Worm (Caenorhabditis elegans): ENCODE data around the gene T03F6.10.

Gene T03F6.10

DNA sequence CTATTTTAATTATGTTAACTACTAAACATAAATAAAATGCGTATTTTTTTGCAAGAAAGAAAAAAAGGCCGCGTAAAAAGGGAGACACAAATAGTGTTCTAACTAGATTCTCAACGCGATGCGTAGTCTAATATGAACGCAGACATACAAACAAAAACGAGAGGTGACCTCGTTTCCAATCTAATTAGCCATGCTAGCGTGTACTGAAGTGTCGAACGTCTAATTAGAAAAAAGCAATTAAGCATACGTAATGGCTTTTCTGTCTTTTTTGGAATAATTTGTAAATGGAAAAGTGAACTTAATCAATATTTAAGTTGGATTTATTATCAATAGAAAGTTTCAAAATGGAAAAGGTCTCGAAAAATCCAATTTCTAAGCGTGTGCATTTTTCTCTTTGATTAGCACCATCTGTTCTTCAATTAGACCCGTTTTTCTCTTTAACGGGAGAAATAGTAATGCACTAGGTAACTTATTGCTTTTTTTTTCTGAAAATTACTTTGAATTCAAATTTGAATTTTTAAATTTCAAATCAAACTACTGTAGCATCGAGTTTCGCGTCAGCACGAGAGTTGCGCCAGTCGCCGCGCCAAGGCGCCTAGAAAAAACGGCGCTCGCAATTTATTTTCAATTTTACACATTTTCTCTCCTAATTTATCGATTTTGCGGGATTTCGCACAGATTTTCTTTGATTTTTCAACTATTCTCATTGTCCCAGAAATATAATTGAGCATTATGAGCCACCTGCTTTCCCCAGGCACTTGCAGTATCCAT, 37.5 kb downstream of the T03F6.10 start (continued):
- no peak; the same call in 1 of the 2 replicates for TF ChIP-seq ceh-100 (GFP tag; IDR thresholded peaks at IDR 0.05)
- no peak for TF ChIP-seq pbrm-1 (GFP tag; IDR thresholded peaks at IDR 0.05)
- TF ChIP-seq mcd-1 (GFP tag; IDR thresholded peaks at IDR 0.05) = peak; percentile 51
- TF ChIP-seq F23B12.7 (tag; optimal IDR thresholded peaks at IDR 0.05; ENCODE audit: insufficient read depth) = peak; percentile 0
- TF ChIP-seq bed-2 (GFP tag; IDR thresholded peaks at IDR 0.05) = no peak
- TF ChIP-seq lag-1 (GFP tag; IDR thresholded peaks at IDR 0.05) = no peak
- no peak for TF ChIP-seq ZK185.1 (tag; optimal IDR thresholded peaks at IDR 0.05; ENCODE audit: poor library complexity, severe bottlenecking)
- no peak for TF ChIP-seq ceh-40 (GFP tag; IDR thresholded peaks at IDR 0.05)
- TF ChIP-seq sdz-38 (tag; optimal IDR thresholded peaks at IDR 0.05) = no peak
- no peak for TF ChIP-seq lir-1 (GFP tag; conservative IDR thresholded peaks at IDR 0.05)
- no peak for TF ChIP-seq K12H6.12 (tag; optimal IDR thresholded peaks at IDR 0.05)
- TF ChIP-seq Y53G8AR.9 (GFP tag; conservative IDR thresholded peaks at IDR 0.05) = no peak
- TF ChIP-seq tbp1 (GFP tag; optimal IDR thresholded peaks at IDR 0.05) = no peak
- TF ChIP-seq T07F8.4 (tag; optimal IDR thresholded peaks at IDR 0.05) = no peak
- TF ChIP-seq dpl-1 (GFP tag; optimal IDR thresholded peaks at IDR 0.05) = peak; percentile 45
- no peak for TF ChIP-seq ztf-3 (GFP tag; optimal IDR thresholded peaks at IDR 0.05)
- TF ChIP-seq hsf-1 (GFP tag; IDR thresholded peaks at IDR 0.05) = no peak
- TF ChIP-seq ccch-3 (GFP tag; optimal IDR thresholded peaks at IDR 0.05) = no peak
- no peak for TF ChIP-seq F49E8.2 (tag; optimal IDR thresholded peaks at IDR 0.05; ENCODE audit: insufficient read depth)
- TF ChIP-seq snpc-3.4 (tag; optimal IDR thresholded peaks at IDR 0.05) = no peak
- TF ChIP-seq ztf-26 (tag; optimal IDR thresholded peaks at IDR 0.05) = no peak
- no peak for TF ChIP-seq dpff-1 (tag; optimal IDR thresholded peaks at IDR 0.05)
- TF ChIP-seq mel-28 (tag; optimal IDR thresholded peaks at IDR 0.05; ENCODE audit: borderline replicate concordance) = no peak
- TF ChIP-seq nhr-80 (tag; optimal IDR thresholded peaks at IDR 0.05) = no peak
- TF ChIP-seq F37B4.10 (GFP tag; IDR thresholded peaks at IDR 0.05) = no peak
- no peak for TF ChIP-seq F10E7.11 (tag; optimal IDR thresholded peaks at IDR 0.05)
- no peak for TF ChIP-seq hlh-12 (tag; optimal IDR thresholded peaks at IDR 0.05)
- TF ChIP-seq attf-5 (GFP tag; optimal IDR thresholded peaks at IDR 0.05) = no peak
- no peak; the same call in 1 of the 2 replicates for TF ChIP-seq F33H1.4 (GFP tag; IDR thresholded peaks at IDR 0.05)
- no peak for TF ChIP-seq B0035.1 (tag; optimal IDR thresholded peaks at IDR 0.05)
- TF ChIP-seq somi-1 (GFP tag; optimal IDR thresholded peaks at IDR 0.05) = no peak
- TF ChIP-seq snpc-1.3 (tag; optimal IDR thresholded peaks at IDR 0.05; ENCODE audit: insufficient read depth) = no peak
- peak; percentile 86 for TF ChIP-seq lsl-1 (GFP tag; optimal IDR thresholded peaks at IDR 0.05)
- TF ChIP-seq rpc-1 (optimal IDR thresholded peaks at IDR 0.05) = no peak
- TF ChIP-seq rpc-1 (tag; optimal IDR thresholded peaks at IDR 0.05) = no peak
- no peak for TF ChIP-seq cebp-1 (GFP tag; IDR thresholded peaks at IDR 0.05)
- TF ChIP-seq cebp-1 (tag; optimal IDR thresholded peaks at IDR 0.05) = no peak
- TF ChIP-seq T26A5.8 (tag; optimal IDR thresholded peaks at IDR 0.05) = no peak
- no peak for TF ChIP-seq ceh-91 (GFP tag; IDR thresholded peaks at IDR 0.05)
- TF ChIP-seq fkh-3 (tag; optimal IDR thresholded peaks at IDR 0.05) = no peak
- no peak for TF ChIP-seq snpc-1.1 (tag; optimal IDR thresholded peaks at IDR 0.05; ENCODE audit: insufficient read depth)
- TF ChIP-seq madf-8 (GFP tag; conservative IDR thresholded peaks at IDR 0.05) = no peak; the same call in 1 of the 2 replicates
- TF ChIP-seq unc-62 (GFP tag; optimal IDR thresholded peaks at IDR 0.05) = no peak
- no peak for TF ChIP-seq madf-3 (GFP tag; IDR thresholded peaks at IDR 0.05)
- no peak for TF ChIP-seq attf-6 (GFP tag; IDR thresholded peaks at IDR 0.05)
- TF ChIP-seq atf-7 (tag; optimal IDR thresholded peaks at IDR 0.05) = no peak
- TF ChIP-seq akir-1 (GFP tag; optimal IDR thresholded peaks at IDR 0.05) = no peak
- TF ChIP-seq madf-10 (tag; optimal IDR thresholded peaks at IDR 0.05) = no peak

All from whole organism, young adult.